Fruit fly (Drosophila melanogaster): ENCODE data around the gene CG33322.
A peak's percentile ranks its signal among the peaks of the same experiment; 100 is the strongest.

DNA sequence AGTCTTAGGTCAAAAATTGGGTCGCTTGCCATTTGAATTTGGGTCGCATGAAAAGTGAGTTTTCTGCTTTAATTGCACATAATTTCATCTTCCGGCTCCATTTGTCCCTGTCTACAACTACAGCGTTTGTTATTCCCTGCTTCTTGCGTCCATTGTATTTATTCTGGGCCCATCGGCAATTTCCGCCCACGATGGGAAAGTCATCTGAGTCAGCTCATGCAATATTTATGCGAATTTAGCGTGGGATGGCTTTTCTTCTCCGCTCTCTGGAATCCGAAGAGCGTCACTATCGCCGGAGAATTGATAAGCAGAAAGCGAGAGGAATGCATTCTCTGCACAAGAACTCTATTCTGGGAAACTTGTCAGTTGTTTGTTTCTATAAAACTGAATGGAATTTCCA, 23.5 kb downstream of the CG33322 start:
- TF ChIP-seq cic (GFP tag; optimal IDR thresholded peaks at IDR 0.05) (no peak), ovo (GFP tag; optimal IDR thresholded peaks at IDR 0.05) (no peak), Mnt (GFP tag; optimal IDR thresholded peaks at IDR 0.05) (no peak), pad (GFP tag; optimal IDR thresholded peaks at IDR 0.05) (no peak), kay (GFP tag; ENCODE audit: borderline replicate concordance) (peak; percentile 53), Clk (GFP tag; optimal IDR thresholded peaks at IDR 0.05) (no peak), CG7045 (GFP tag; optimal IDR thresholded peaks at IDR 0.05) (no peak)
